Fruit fly (Drosophila melanogaster) whole organism: ENCODE data around the gene p38c.

Experiments
- CG8478 ChIP-seq: fragments of >200 bp; optimal IDR thresholded peaks from 2 replicates; lab custom pipeline; 2018; ENCODE audit warnings: inconsistent platforms
- Dll ChIP-seq: fragments of >200 bp; optimal IDR thresholded peaks from 2 replicates; lab custom pipeline; 2017
- pan ChIP-seq: fragments of >200 bp; optimal IDR thresholded peaks from 2 replicates; lab custom pipeline; 2017

dm6 chr3R:24116180-24116579 lies 33.8 kb downstream of the p38c start, which contains the start of gene CG13607:
- TF ChIP-seq CG8478, result no peak
- TF ChIP-seq pan (lab: Kevin White, UChicago), result no peak
- TF ChIP-seq Dll, result no peak
